Worm (Caenorhabditis elegans): ENCODE measurements around the gene Y39H10B.3.
A peak's percentile ranks its signal among the peaks of the same experiment; 100 is the strongest.

The Y39H10B.3 gene

DNA sequence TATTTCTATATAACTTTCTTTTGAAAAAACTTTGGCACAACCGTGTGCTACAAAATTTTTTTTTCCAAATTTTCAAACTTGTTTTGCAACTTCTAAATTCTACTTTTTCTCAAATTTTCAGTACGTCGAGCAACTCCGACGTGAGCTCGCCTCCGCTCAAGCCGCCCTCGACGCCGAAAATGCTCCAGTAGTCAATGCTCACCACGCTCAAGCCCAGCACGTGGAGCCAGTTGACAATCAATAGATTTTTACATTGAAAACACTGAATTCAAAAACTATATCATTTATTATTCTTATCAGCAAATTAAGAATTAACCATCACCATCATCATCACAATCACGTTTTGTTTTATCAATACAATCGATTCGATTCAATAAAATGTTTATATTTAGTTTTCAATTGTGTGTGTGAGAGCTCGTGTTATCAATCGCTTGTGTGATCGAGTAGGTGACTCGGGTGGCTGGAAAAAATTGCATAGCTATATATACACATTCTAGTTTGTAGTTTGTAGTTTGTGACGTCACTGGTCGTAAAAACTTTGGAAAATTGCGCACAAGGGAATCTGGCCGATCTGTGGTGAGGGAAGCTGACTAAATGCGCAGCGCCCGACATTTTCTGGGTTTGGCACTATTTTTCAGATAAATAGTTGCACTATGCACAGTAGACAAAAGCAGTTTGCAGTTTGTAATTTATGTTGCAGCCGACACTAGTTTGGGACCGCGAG, 36.1 kb upstream of the Y39H10B.3 start (continued):
- TF ChIP-seq aha-1 (tag) = no peak
- TF ChIP-seq T26A8.4 (GFP tag; IDR thresholded peaks at IDR 0.05) = peak; percentile 73
- no peak for TF ChIP-seq snpc-1.2 (GFP tag; IDR thresholded peaks at IDR 0.05)
- TF ChIP-seq nhr-237 (tag; optimal IDR thresholded peaks at IDR 0.05) = no peak
- TF ChIP-seq dpl-1 (GFP tag; optimal IDR thresholded peaks at IDR 0.05) = no peak
- no peak for TF ChIP-seq nhr-10 (tag; optimal IDR thresholded peaks at IDR 0.05)

ce11 chrV:3637086-3637485, 33.5 kb upstream of the Y39H10B.3 start, which contains the start of gene srx-41:
Gene srx-41, minus strand, starts transcription at chrV:3637186.
- TF ChIP-seq dmd-6 (GFP tag; IDR thresholded peaks at IDR 0.05) (no peak), arid-1 (GFP tag; conservative IDR thresholded peaks at IDR 0.05) (no peak), hif-1 (tag; optimal IDR thresholded peaks at IDR 0.05) (no peak), mxl-3 (GFP tag; optimal IDR thresholded peaks at IDR 0.05) (no peak), ceh-32 (tag; optimal IDR thresholded peaks at IDR 0.05; ENCODE audit: poor library complexity) (no peak)

ce11 chrV:3639873-3640272, 30.7 kb upstream of the Y39H10B.3 start:
- TF ChIP-seq nhr-10 (tag; optimal IDR thresholded peaks at IDR 0.05) (no peak), nhr-77 (tag; optimal IDR thresholded peaks at IDR 0.05) (no peak), F26F4.8 (GFP tag; conservative IDR thresholded peaks at IDR 0.05) (no peak), unc-62 (GFP tag; optimal IDR thresholded peaks at IDR 0.05 in 1 of 2) (no peak), unc-62 (tag; optimal IDR thresholded peaks at IDR 0.05) (no peak), lin-15B (tag; optimal IDR thresholded peaks at IDR 0.05) (no peak), R02D3.7 (tag; optimal IDR thresholded peaks at IDR 0.05) (no peak), daf-19 (GFP tag; conservative IDR thresholded peaks at IDR 0.05) (no peak), Y105C5A.15 (GFP tag; IDR thresholded peaks at IDR 0.05) (no peak), nhr-48 (tag; optimal IDR thresholded peaks at IDR 0.05) (no peak), Y75B8A.6 (GFP tag; IDR thresholded peaks at IDR 0.05) (no peak), zfp-2 (tag; optimal IDR thresholded peaks at IDR 0.05) (no peak), ZK337.2 (GFP tag; IDR thresholded peaks at IDR 0.05) (no peak), F44E2.7 (GFP tag; IDR thresholded peaks at IDR 0.05) (no peak), arid-1 (GFP tag; conservative IDR thresholded peaks at IDR 0.05) (no peak), ceh-32 (tag; optimal IDR thresholded peaks at IDR 0.05; ENCODE audit: poor library complexity) (no peak), T20F7.1 (GFP tag; optimal IDR thresholded peaks at IDR 0.05) (no peak), hlh-11 (tag; optimal IDR thresholded peaks at IDR 0.05) (no peak), lim-7 (GFP tag; IDR thresholded peaks at IDR 0.05) (no peak), gei-8 (GFP tag; optimal IDR thresholded peaks at IDR 0.05) (no peak), cey-2 (tag; optimal IDR thresholded peaks at IDR 0.05; ENCODE audit: borderline replicate concordance, insufficient read depth) (no peak)

- TF ChIP-seq ceh-62 (tag; optimal IDR thresholded peaks at IDR 0.05) (no peak), saeg-2 (GFP tag; IDR thresholded peaks at IDR 0.05) (0 out of 2 replicates have a peak, but pooled peaks have one; percentile 13), nhr-102 (tag; optimal IDR thresholded peaks at IDR 0.05) (peak; percentile 97), F49E8.2 (tag; optimal IDR thresholded peaks at IDR 0.05; ENCODE audit: borderline replicate concordance) (no peak), F37D6.2 (tag; optimal IDR thresholded peaks at IDR 0.05) (no peak), tag-97 (GFP tag; IDR thresholded peaks at IDR 0.05) (no peak), set-16 (GFP tag; IDR thresholded peaks at IDR 0.05) (no peak), zip-2 (tag; optimal IDR thresholded peaks at IDR 0.05) (peak; percentile 76), attf-4 (tag; optimal IDR thresholded peaks at IDR 0.05) (no peak), unc-130 (GFP tag; optimal IDR thresholded peaks at IDR 0.05) (no peak), dmd-8 (GFP tag; IDR thresholded peaks at IDR 0.05) (no peak), egl-43 (GFP tag; IDR thresholded peaks at IDR 0.05) (no peak), nhr-111 (GFP tag; optimal IDR thresholded peaks at IDR 0.05) (no peak), ZK546.5 (tag; optimal IDR thresholded peaks at IDR 0.05) (no peak), lin-39 (tag; optimal IDR thresholded peaks at IDR 0.05) (no peak), ceh-44 (GFP tag; IDR thresholded peaks at IDR 0.05) (no peak), F44E2.7 (GFP tag; IDR thresholded peaks at IDR 0.05) (no peak), nhr-25 (tag; optimal IDR thresholded peaks at IDR 0.05; ENCODE audit: borderline replicate concordance, insufficient read depth) (no peak), fkh-10 (GFP tag; optimal IDR thresholded peaks at IDR 0.05) (no peak)
Observed at ce11 chrV:3644193-3644693, 26.4 kb upstream of the Y39H10B.3 start, which contains the start of gene F59B1.8. Gene F59B1.8, minus strand, starts transcription at chrV:3644243.
